Worm (Caenorhabditis elegans) whole organism, late embryonic: ENCODE data around the gene lir-1.

Experiments used
- C38D4.7 ChIP-seq: fragments of 200-800 bp; sonication (Bioruptor generic); optimal IDR thresholded peaks from 2 replicates; lab custom pipeline; 2018; ENCODE audit warnings: mild to moderate bottlenecking, missing genetic modification characterization, moderate library complexity, missing compliant biosample characterization
- K02D7.2 ChIP-seq: sonication (generic microtip); optimal IDR thresholded peaks from 2 replicates; lab custom pipeline; 2017; ENCODE audit warnings: mild to moderate bottlenecking, missing genetic modification characterization, missing compliant biosample characterization
- K09A11.1 ChIP-seq: sonication (generic microtip); optimal IDR thresholded peaks from 2 replicates; lab custom pipeline; 2017; ENCODE audit warnings: antibody characterized with exemption, mild to moderate bottlenecking, missing genetic modification characterization, missing compliant biosample characterization; ENCODE audit not compliant: insufficient read depth
- T23F11.4 ChIP-seq: fragments of 200-800 bp; sonication (Bioruptor generic); optimal IDR thresholded peaks from 2 replicates; lab custom pipeline; 2018; ENCODE audit warnings: mild to moderate bottlenecking, missing genetic modification characterization, missing compliant biosample characterization
- Y22D7AL.16 ChIP-seq: sonication (generic microtip); optimal IDR thresholded peaks from 2 replicates; lab custom pipeline; 2016; ENCODE audit warnings: missing genetic modification characterization, missing compliant biosample characterization
- ahr-1 ChIP-seq: sonication (generic microtip); optimal IDR thresholded peaks from 2 replicates; lab custom pipeline; 2016; ENCODE audit warnings: missing genetic modification characterization, missing compliant biosample characterization
- ama-1 ChIP-seq: fragments of 150-350 bp; optimal IDR thresholded peaks from 2 replicates; lab custom pipeline; 2014
- ceh-18 ChIP-seq: sonication (generic microtip); optimal IDR thresholded peaks from 2 replicates; lab custom pipeline; 2016; ENCODE audit warnings: missing genetic modification characterization, missing compliant biosample characterization
- ceh-19 ChIP-seq: fragments of 200-800 bp; sonication (Bioruptor generic); optimal IDR thresholded peaks from 2 replicates; lab custom pipeline; 2018; ENCODE audit warnings: mild to moderate bottlenecking, missing genetic modification characterization, missing compliant biosample characterization
- ceh-2 ChIP-seq: sonication (generic microtip); optimal IDR thresholded peaks from 2 replicates; lab custom pipeline; 2016; ENCODE audit warnings: missing genotype, missing genetic modification characterization, missing compliant biosample characterization
- ceh-24 ChIP-seq: sonication (generic microtip); optimal IDR thresholded peaks from 2 replicates; lab custom pipeline; 2016; ENCODE audit warnings: mild to moderate bottlenecking, missing genetic modification characterization, missing compliant biosample characterization
- ceh-30 ChIP-seq: fragments of 150-350 bp; optimal IDR thresholded peaks from 2 replicates; lab custom pipeline; 2014; ENCODE audit warnings: missing biosample characterization, missing genetic modification characterization
- ceh-34 ChIP-seq: sonication (generic microtip); optimal IDR thresholded peaks from 2 replicates; lab custom pipeline; 2016; ENCODE audit warnings: mild to moderate bottlenecking, missing genetic modification characterization, missing compliant biosample characterization
- ceh-9 ChIP-seq: sonication (generic microtip); optimal IDR thresholded peaks from 2 replicates; lab custom pipeline; 2016; ENCODE audit warnings: mild to moderate bottlenecking, missing genetic modification characterization, inconsistent platforms, missing compliant biosample characterization
- che-1 ChIP-seq: sonication (generic microtip); optimal IDR thresholded peaks from 2 replicates; lab custom pipeline; 2016; ENCODE audit warnings: mild to moderate bottlenecking, missing genetic modification characterization, missing compliant biosample characterization
- dve-1 ChIP-seq: sonication (generic microtip); optimal IDR thresholded peaks from 2 replicates; lab custom pipeline; 2017; ENCODE audit warnings: antibody characterized with exemption, mild to moderate bottlenecking, missing genetic modification characterization, missing compliant biosample characterization
- ets-4 ChIP-seq: sonication (generic microtip); optimal IDR thresholded peaks from 2 replicates; lab custom pipeline; 2016; ENCODE audit warnings: missing genetic modification characterization, missing compliant biosample characterization
- eyg-1 ChIP-seq: sonication (generic microtip); optimal IDR thresholded peaks from 2 replicates; lab custom pipeline; 2016; ENCODE audit warnings: missing genotype, missing genetic modification characterization, missing compliant biosample characterization
- fax-1 ChIP-seq: sonication (generic microtip); optimal IDR thresholded peaks from 2 replicates; lab custom pipeline; 2016; ENCODE audit warnings: missing genotype, missing genetic modification characterization, missing compliant biosample characterization
- fkh-10 ChIP-seq: fragments of 150-350 bp; optimal IDR thresholded peaks from 2 replicates; lab custom pipeline; 2014; ENCODE audit warnings: missing biosample characterization, missing genetic modification reagents, missing genetic modification characterization
- gmeb-2 ChIP-seq: sonication (generic microtip); optimal IDR thresholded peaks from 2 replicates; lab custom pipeline; 2016; ENCODE audit warnings: missing genetic modification characterization, inconsistent platforms, missing compliant biosample characterization
- hlh-13 ChIP-seq: fragments of 200-800 bp; sonication (Bioruptor generic); optimal IDR thresholded peaks from 2 replicates; lab custom pipeline; 2018; ENCODE audit warnings: mild to moderate bottlenecking, missing genetic modification characterization, missing compliant biosample characterization
- hlh-15 ChIP-seq: sonication (generic microtip); optimal IDR thresholded peaks from 2 replicates; lab custom pipeline; 2016; ENCODE audit warnings: missing genetic modification characterization, missing compliant biosample characterization
- hlh-30 ChIP-seq: sonication (generic microtip); optimal IDR thresholded peaks from 2 replicates; lab custom pipeline; 2017; ENCODE audit warnings: antibody characterized with exemption, missing genetic modification characterization, missing compliant biosample characterization; ENCODE audit not compliant: insufficient read depth
- hlh-6 ChIP-seq: sonication (generic microtip); optimal IDR thresholded peaks from 2 replicates; lab custom pipeline; 2016; ENCODE audit warnings: missing genotype, missing genetic modification characterization, missing compliant biosample characterization
- hlh-8 ChIP-seq: sonication (generic microtip); optimal IDR thresholded peaks from 2 replicates; lab custom pipeline; 2016; ENCODE audit warnings: missing genotype, missing genetic modification characterization, missing compliant biosample characterization
- mec-3 ChIP-seq: sonication (generic microtip); optimal IDR thresholded peaks from 2 replicates; lab custom pipeline; 2016; ENCODE audit warnings: borderline replicate concordance, missing genetic modification characterization, missing compliant biosample characterization
- nhr-11 ChIP-seq: fragments of 150-350 bp; optimal IDR thresholded peaks from 2 replicates; lab custom pipeline; 2014; ENCODE audit warnings: missing biosample characterization, missing genetic modification characterization
- nhr-232 ChIP-seq: sonication (generic microtip); optimal IDR thresholded peaks from 2 replicates; lab custom pipeline; 2016; ENCODE audit warnings: missing genetic modification characterization, missing compliant biosample characterization
- npax-4 ChIP-seq: sonication (generic microtip); optimal IDR thresholded peaks from 2 replicates; lab custom pipeline; 2016; ENCODE audit warnings: missing genetic modification characterization, missing compliant biosample characterization
- pat-9 ChIP-seq: fragments of 200-800 bp; sonication (Bioruptor generic); optimal IDR thresholded peaks from 2 replicates; lab custom pipeline; 2018; ENCODE audit warnings: mild to moderate bottlenecking, missing genetic modification characterization, moderate library complexity, missing compliant biosample characterization
- pax-1 ChIP-seq: fragments of 150-350 bp; optimal IDR thresholded peaks from 2 replicates; lab custom pipeline; 2014; ENCODE audit warnings: missing biosample characterization, missing genetic modification characterization
- pha-2 ChIP-seq: sonication (generic microtip); optimal IDR thresholded peaks from 2 replicates; lab custom pipeline; 2017; ENCODE audit warnings: mild to moderate bottlenecking, missing genetic modification characterization, missing compliant biosample characterization
- pha-4 ChIP-seq: fragments of 150-350 bp; optimal IDR thresholded peaks from 2 replicates; lab custom pipeline; 2018; ENCODE audit warnings: missing biosample characterization, missing genetic modification reagents, missing genetic modification characterization
- pros-1 ChIP-seq: fragments of 150-350 bp; optimal IDR thresholded peaks from 2 replicates; lab custom pipeline; 2014; ENCODE audit warnings: missing biosample characterization, missing genetic modification reagents, missing genetic modification characterization
- ref-2 ChIP-seq: sonication (generic microtip); optimal IDR thresholded peaks from 2 replicates; lab custom pipeline; 2016; ENCODE audit warnings: missing genetic modification characterization, missing compliant biosample characterization
- rnt-1 ChIP-seq: sonication (generic microtip); optimal IDR thresholded peaks from 2 replicates; lab custom pipeline; 2016; ENCODE audit warnings: missing genetic modification characterization, missing compliant biosample characterization
- sdc-2 ChIP-seq: sonication (generic microtip); optimal IDR thresholded peaks from 2 replicates; lab custom pipeline; 2016; ENCODE audit warnings: missing genotype, missing genetic modification characterization, missing compliant biosample characterization
- sox-2 ChIP-seq: fragments of 200-800 bp; sonication (Bioruptor generic); IDR thresholded peaks from 2 replicates; pipeline ENCODE4 v1.3.6; 2022; ENCODE audit warnings: missing genetic modification reagents, missing genetic modification characterization, missing compliant biosample characterization
- syd-9 ChIP-seq: sonication (generic microtip); optimal IDR thresholded peaks from 2 replicates; lab custom pipeline; 2016; ENCODE audit warnings: mild to moderate bottlenecking, missing genetic modification characterization, moderate library complexity, missing compliant biosample characterization
- tbx-2 ChIP-seq: sonication (generic microtip); optimal IDR thresholded peaks from 2 replicates; lab custom pipeline; 2016; ENCODE audit warnings: missing genetic modification characterization, missing compliant biosample characterization
- tbx-7 ChIP-seq: sonication (generic microtip); optimal IDR thresholded peaks from 2 replicates; lab custom pipeline; 2016; ENCODE audit warnings: missing genotype, missing genetic modification characterization, missing compliant biosample characterization
- ttx-3 ChIP-seq: sonication (generic microtip); optimal IDR thresholded peaks from 2 replicates; lab custom pipeline; 2016; ENCODE audit warnings: missing genetic modification reagents, missing genetic modification characterization, missing compliant biosample characterization
- unc-3 ChIP-seq, 2 experiments: fragments of 200-800 bp in 1 of 2; sonication (Bioruptor generic) in 1 of 2; sonication (generic microtip) in 1 of 2; conservative IDR thresholded peaks in 1 of 2; optimal IDR thresholded peaks in 1 of 2; 2 replicates each; pipeline versions ENCODE4 v1.3.6 to Lab custom; 2016 to 2022; ENCODE audit warnings: missing compliant biosample characterization in 2 of 2, missing genetic modification characterization in 2 of 2, missing genetic modification reagents in 1 of 2
- unc-42 ChIP-seq: sonication (generic microtip); optimal IDR thresholded peaks from 2 replicates; lab custom pipeline; 2016; ENCODE audit warnings: missing genotype, missing genetic modification characterization, missing compliant biosample characterization
- unc-55 ChIP-seq: sonication (generic microtip); optimal IDR thresholded peaks from 2 replicates; lab custom pipeline; 2017; ENCODE audit warnings: missing biosample characterization, missing genetic modification reagents, missing genetic modification characterization
- unc-86 ChIP-seq: sonication (generic microtip); optimal IDR thresholded peaks from 2 replicates; lab custom pipeline; 2016; ENCODE audit warnings: missing genetic modification characterization, missing compliant biosample characterization
- zip-5 ChIP-seq: sonication (generic microtip); optimal IDR thresholded peaks from 2 replicates; lab custom pipeline; 2016; ENCODE audit warnings: missing genetic modification characterization, missing compliant biosample characterization
- ztf-16 ChIP-seq: sonication (generic microtip); optimal IDR thresholded peaks from 2 replicates; lab custom pipeline; 2017; ENCODE audit warnings: missing genetic modification characterization, missing compliant biosample characterization

lir-1 gene

DNA sequence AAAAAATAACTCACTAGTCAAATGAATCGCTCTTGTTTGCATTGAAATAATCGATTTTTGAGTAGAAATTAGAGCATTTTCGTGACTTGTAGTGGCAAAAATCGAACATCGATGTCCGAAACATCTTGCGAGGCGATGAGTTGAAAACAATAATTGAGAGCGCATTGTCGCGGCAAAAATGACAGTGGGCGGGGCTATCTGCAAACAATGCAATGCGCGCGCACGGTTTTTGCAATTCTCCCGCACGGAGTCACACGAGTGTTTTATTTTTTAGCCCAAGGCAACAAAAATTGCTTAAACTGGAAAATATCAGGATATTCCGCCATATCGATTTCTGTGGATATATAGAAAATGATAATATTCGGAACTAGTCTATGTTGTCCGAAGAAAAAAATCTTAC, 36.7 kb downstream of the lir-1 start, which contains the start of gene B0495.9 (continued):
- peak; percentile 92 for TF ChIP-seq ceh-19 (GFP tag; lab: Kevin White, UChicago)
- no peak for TF ChIP-seq pha-4 (tag; lab: Kevin White, UChicago)
- peak; percentile 84 for TF ChIP-seq eyg-1 (tag; lab: Kevin White, UChicago)
- peak; percentile 90 for TF ChIP-seq ttx-3
- peak; percentile 85 for TF ChIP-seq syd-9
- peak; percentile 88 for TF ChIP-seq gmeb-2 (tag; lab: Kevin White, UChicago)
- peak; percentile 96 for TF ChIP-seq ref-2 (tag; lab: Kevin White, UChicago)
- peak; percentile 35 for TF ChIP-seq pax-1 (tag; lab: Kevin White, UChicago)
- TF ChIP-seq hlh-30 (tag; lab: Kevin White, UChicago) = peak; percentile 42
- TF ChIP-seq zip-5 (tag; lab: Kevin White, UChicago) = peak; percentile 81
- peak; percentile 87 for TF ChIP-seq ceh-2 (tag; lab: Kevin White, UChicago)
- TF ChIP-seq ama-1 (lab: Kevin White, UChicago) = no peak
- peak; percentile 75 for TF ChIP-seq unc-3 (GFP tag; conservative IDR thresholded peaks at IDR 0.05; lab: Robert Waterston, UW)
- TF ChIP-seq unc-3 (tag; optimal IDR thresholded peaks at IDR 0.05; lab: Kevin White, UChicago) = peak; percentile 87
- TF ChIP-seq C38D4.7 (GFP tag; lab: Kevin White, UChicago) = peak; percentile 88
- peak; percentile 75 for TF ChIP-seq mec-3
- TF ChIP-seq pha-2 = peak; percentile 82
- TF ChIP-seq unc-42 = peak; percentile 64
- peak; percentile 73 for TF ChIP-seq hlh-13 (GFP tag; lab: Kevin White, UChicago)
- peak; percentile 23 for TF ChIP-seq ceh-9 (tag; lab: Kevin White, UChicago)
- no peak for TF ChIP-seq pros-1
- TF ChIP-seq dve-1 (tag; lab: Kevin White, UChicago) = peak; percentile 13
- TF ChIP-seq Y22D7AL.16 (tag; lab: Kevin White, UChicago) = peak; percentile 83
- peak; percentile 90 for TF ChIP-seq hlh-15
- peak; percentile 80 for TF ChIP-seq sox-2 (GFP tag; lab: Robert Waterston, UW)
- TF ChIP-seq ztf-16 (tag; lab: Kevin White, UChicago) = peak; percentile 93
- peak; percentile 14 for TF ChIP-seq nhr-11 (tag; lab: Kevin White, UChicago)
- peak; percentile 81 for TF ChIP-seq K02D7.2 (tag; lab: Kevin White, UChicago)
- peak; percentile 92 for TF ChIP-seq unc-86 (tag; lab: Kevin White, UChicago)
- no peak for TF ChIP-seq unc-55 (GFP tag; lab: Kevin White, UChicago)
- TF ChIP-seq K09A11.1 (tag; lab: Kevin White, UChicago) = peak; percentile 84
- peak; percentile 18 for TF ChIP-seq ets-4 (tag; lab: Kevin White, UChicago)
- TF ChIP-seq fax-1 (tag; lab: Kevin White, UChicago) = peak; percentile 89
- no peak for TF ChIP-seq ceh-30 (tag; lab: Kevin White, UChicago)
- peak; percentile 55 for TF ChIP-seq ceh-18
- TF ChIP-seq sdc-2 = peak; percentile 81
- TF ChIP-seq pat-9 (tag; lab: Kevin White, UChicago) = peak; percentile 90
- TF ChIP-seq fkh-10 (GFP tag; lab: Kevin White, UChicago) = peak; percentile 16
- TF ChIP-seq tbx-2 = peak; percentile 95
- peak; percentile 87 for TF ChIP-seq ahr-1 (tag; lab: Kevin White, UChicago)
- TF ChIP-seq hlh-8 (tag; lab: Kevin White, UChicago) = peak; percentile 91
- peak; percentile 84 for TF ChIP-seq T23F11.4 (GFP tag; lab: Kevin White, UChicago)
- peak; percentile 89 for TF ChIP-seq hlh-6
- peak; percentile 84 for TF ChIP-seq nhr-232 (tag; lab: Kevin White, UChicago)
- peak; percentile 68 for TF ChIP-seq ceh-24
- TF ChIP-seq npax-4 (tag; lab: Kevin White, UChicago) = peak; percentile 84
- TF ChIP-seq che-1 (tag; lab: Kevin White, UChicago) = peak; percentile 85
- peak; percentile 86 for TF ChIP-seq rnt-1 (tag; lab: Kevin White, UChicago)
- peak; percentile 94 for TF ChIP-seq ceh-34 (tag; lab: Kevin White, UChicago)
- TF ChIP-seq tbx-7 (tag; lab: Kevin White, UChicago) = peak; percentile 71
- TF ChIP-seq, all 69 proteins: peak for 63
